Fruit fly (Drosophila melanogaster): Measurements from ENCODE around the gene eEF1alpha2.

eEF1alpha2 gene

dm6 chr3R:31776583-31777362 lies 38.5 kb downstream of the eEF1alpha2 start, which contains the start of the genes CG2126 and faf:
CG2126 (minus strand) TSS chr3R:31776652.
faf (plus strand) TSS chr3R:31777020.
- TF ChIP-seq Snoo (tag; optimal IDR thresholded peaks at IDR 0.05), result peak; percentile 53
- peak; percentile 51; the same call in 1 of the 2 replicates for TF ChIP-seq Ets98B (GFP tag; IDR thresholded peaks at IDR 0.05)
- peak; percentile 22; the same call in 1 of the 2 replicates for TF ChIP-seq rn (GFP tag; IDR thresholded peaks at IDR 0.05)
- TF ChIP-seq CG34367 (tag; optimal IDR thresholded peaks at IDR 0.05), result peak; percentile 55
- peak; percentile 53; the same call in 1 of the 2 replicates for TF ChIP-seq CG12605 (GFP tag; IDR thresholded peaks at IDR 0.05)
- no peak for TF ChIP-seq fd96Ca (GFP tag; IDR thresholded peaks at IDR 0.05)
- peak; percentile 65 for TF ChIP-seq CG15710 (tag; optimal IDR thresholded peaks at IDR 0.05)
- TF ChIP-seq CG13204 (GFP tag; optimal IDR thresholded peaks at IDR 0.05), result no peak
- TF ChIP-seq CG8159 (tag; optimal IDR thresholded peaks at IDR 0.05), result peak; percentile 79
- peak; percentile 76 for TF ChIP-seq CG32121 (GFP tag; IDR thresholded peaks at IDR 0.05)
- TF ChIP-seq D1 (tag; optimal IDR thresholded peaks at IDR 0.05), result no peak
- TF ChIP-seq CG10348 (GFP tag; IDR thresholded peaks at IDR 0.05), result no peak
- TF ChIP-seq gl (tag; optimal IDR thresholded peaks at IDR 0.05), result no peak
- no peak for TF ChIP-seq CG14655 (GFP tag; optimal IDR thresholded peaks at IDR 0.05)
- TF ChIP-seq CG4496 (GFP tag; IDR thresholded peaks at IDR 0.05), result peak; percentile 70
- no peak for TF ChIP-seq EcR (GFP tag; optimal IDR thresholded peaks at IDR 0.05)
- no peak for TF ChIP-seq CG8301 (tag; optimal IDR thresholded peaks at IDR 0.05)
- peak; percentile 67 for TF ChIP-seq CG17806 (tag; optimal IDR thresholded peaks at IDR 0.05)
- TF ChIP-seq Pif1B (GFP tag; optimal IDR thresholded peaks at IDR 0.05), result no peak

- no peak for TF ChIP-seq CG12605 (GFP tag; IDR thresholded peaks at IDR 0.05)
- TF ChIP-seq Pif1A (GFP tag; optimal IDR thresholded peaks at IDR 0.05), result no peak
These were observed 39.4 kb downstream of the eEF1alpha2 start for dm6 chr3R:31777482-31778165.

All from whole organism, pupa.